Fruit fly (Drosophila melanogaster) whole organism, embryonic: ENCODE results near the gene S-Lap4.

Experiments
- CG10147 ChIP-seq: fragments of 200-800 bp; sonication (Bioruptor generic); optimal IDR thresholded peaks from 2 replicates; lab custom pipeline; 2019; ENCODE audit warnings: missing biosample characterization, mild to moderate bottlenecking, missing genetic modification characterization, moderate library complexity
- CG10209 ChIP-seq: fragments of 200-800 bp; sonication (Bioruptor generic); optimal IDR thresholded peaks from 3 replicates; lab custom pipeline; 2017; ENCODE audit warnings: missing biosample characterization, mild to moderate bottlenecking, missing genetic modification characterization, missing genetic modification reagents
- CG10267 ChIP-seq: fragments of 200-800 bp; sonication (Bioruptor generic); optimal IDR thresholded peaks from 2 replicates; lab custom pipeline; 2018; ENCODE audit warnings: missing biosample characterization, mild to moderate bottlenecking, missing genetic modification characterization, moderate library complexity
- CG10321 ChIP-seq: fragments of 200-800 bp; sonication (Bioruptor generic); IDR thresholded peaks from 2 replicates; pipeline ENCODE4 v1.3.6; 2022; ENCODE audit warnings: missing biosample characterization, missing genetic modification characterization
- CG10462 ChIP-seq: fragments of 200-800 bp; sonication (Bioruptor generic); optimal IDR thresholded peaks from 2 replicates; lab custom pipeline; 2016; ENCODE audit warnings: missing biosample characterization, missing genetic modification characterization
- CG11456 ChIP-seq: fragments of 200-800 bp; sonication (Bioruptor generic); IDR thresholded peaks from 3 replicates; pipeline ENCODE4 v1.3.6; 2022; ENCODE audit warnings: missing biosample characterization, missing genetic modification characterization
- CG12219 ChIP-seq: fragments of 200-800 bp; sonication (Bioruptor generic); optimal IDR thresholded peaks from 3 replicates; lab custom pipeline; 2018; ENCODE audit warnings: missing biosample characterization, mild to moderate bottlenecking, missing genetic modification characterization
- CG13424 ChIP-seq: fragments of 200-800 bp; sonication (Bioruptor generic); optimal IDR thresholded peaks from 2 replicates; lab custom pipeline; 2019; ENCODE audit warnings: missing biosample characterization, mild to moderate bottlenecking, missing genetic modification characterization, moderate library complexity
- CG17361 ChIP-seq: fragments of 200-800 bp; sonication (Bioruptor generic); IDR thresholded peaks from 3 replicates; pipeline ENCODE4 v1.3.6; 2022; ENCODE audit warnings: missing biosample characterization, missing genetic modification characterization
- CG1792 ChIP-seq: fragments of 200-800 bp; sonication (Bioruptor generic); optimal IDR thresholded peaks from 2 replicates; lab custom pipeline; 2016; ENCODE audit warnings: missing biosample characterization, missing genetic modification characterization
- CG1832 ChIP-seq: fragments of 200-800 bp; sonication (Bioruptor generic); optimal IDR thresholded peaks from 2 replicates; lab custom pipeline; 2017; ENCODE audit warnings: missing biosample characterization, mild to moderate bottlenecking, missing genetic modification characterization, inconsistent platforms
- CG31365 ChIP-seq: fragments of 200-800 bp; sonication (Bioruptor generic); optimal IDR thresholded peaks from 2 replicates; lab custom pipeline; 2018; ENCODE audit warnings: missing biosample characterization, mild to moderate bottlenecking, missing genetic modification characterization
- CG31388 ChIP-seq: fragments of 200-800 bp; sonication (Bioruptor generic); optimal IDR thresholded peaks from 2 replicates; lab custom pipeline; 2016; ENCODE audit warnings: missing biosample characterization, missing genetic modification characterization
- CG3281 ChIP-seq: fragments of 200-800 bp; sonication (Bioruptor generic); optimal IDR thresholded peaks from 3 replicates; lab custom pipeline; 2017; ENCODE audit warnings: missing biosample characterization, mild to moderate bottlenecking, missing genetic modification characterization
- CG4424 ChIP-seq: fragments of 200-800 bp; sonication (Bioruptor generic); optimal IDR thresholded peaks from 3 replicates; lab custom pipeline; 2016; ENCODE audit warnings: missing biosample characterization, missing genetic modification characterization
- CG4707 ChIP-seq: fragments of 200-800 bp; sonication (Bioruptor generic); optimal IDR thresholded peaks from 2 replicates; lab custom pipeline; 2018; ENCODE audit warnings: missing biosample characterization, mild to moderate bottlenecking, missing genetic modification characterization, moderate library complexity
- CG4820 ChIP-seq: fragments of 200-800 bp; sonication (Bioruptor generic); optimal IDR thresholded peaks from 3 replicates; lab custom pipeline; 2016; ENCODE audit warnings: missing biosample characterization, missing genetic modification characterization
- CG7372 ChIP-seq: fragments of 200-800 bp; sonication (Bioruptor generic); IDR thresholded peaks from 2 replicates; pipeline ENCODE4 v1.3.6; 2022; ENCODE audit warnings: missing biosample characterization, missing genetic modification characterization
- CG8281 ChIP-seq: fragments of 200-800 bp; sonication (Bioruptor generic); optimal IDR thresholded peaks from 2 replicates; lab custom pipeline; 2018; ENCODE audit warnings: missing biosample characterization, mild to moderate bottlenecking, missing genetic modification characterization, moderate library complexity
- Camta ChIP-seq: fragments of 200-800 bp; sonication (Bioruptor generic); optimal IDR thresholded peaks from 2 replicates; lab custom pipeline; 2016; ENCODE audit warnings: missing biosample characterization, missing genetic modification characterization
- Gug ChIP-seq: fragments of 200-800 bp; sonication (Bioruptor generic); IDR thresholded peaks from 4 replicates; pipeline ENCODE4 v1.3.6; 2022; ENCODE audit warnings: missing biosample characterization, missing genetic modification characterization
- Kr ChIP-seq: fragments of 200-800 bp; sonication (Bioruptor generic); optimal IDR thresholded peaks from 2 replicates; lab custom pipeline; 2017; ENCODE audit warnings: missing biosample characterization, mild to moderate bottlenecking, missing genetic modification characterization
- Lhr ChIP-seq: fragments of 200-800 bp; sonication (Bioruptor generic); optimal IDR thresholded peaks from 3 replicates; lab custom pipeline; 2017; ENCODE audit warnings: mild to moderate bottlenecking, missing biosample characterization, missing genetic modification reagents, missing genetic modification characterization
- Mad ChIP-seq: fragments of 200-800 bp; sonication (Bioruptor generic); optimal IDR thresholded peaks from 2 replicates; lab custom pipeline; 2016; ENCODE audit warnings: missing biosample characterization, missing genetic modification characterization
- Neu2 ChIP-seq: fragments of 200-800 bp; sonication (Bioruptor generic); optimal IDR thresholded peaks from 3 replicates; lab custom pipeline; 2016; ENCODE audit warnings: missing biosample characterization, missing genetic modification characterization, borderline replicate concordance
- Pdp1 ChIP-seq, 2 experiments: fragments of 200-800 bp; sonication (Bioruptor generic); optimal IDR thresholded peaks; 3 replicates each; lab custom pipeline; 2016; ENCODE audit warnings: missing biosample characterization in 2 of 2, missing genetic modification characterization in 2 of 2, mild to moderate bottlenecking in 1 of 2, moderate library complexity in 1 of 2
- Sox102F ChIP-seq: fragments of 200-800 bp; sonication (Bioruptor generic); optimal IDR thresholded peaks from 2 replicates; lab custom pipeline; 2018; ENCODE audit warnings: missing biosample characterization, mild to moderate bottlenecking, missing genetic modification characterization, moderate library complexity
- Spps ChIP-seq: fragments of 200-800 bp; sonication (Bioruptor generic); optimal IDR thresholded peaks from 2 replicates; lab custom pipeline; 2018; ENCODE audit warnings: missing biosample characterization, mild to moderate bottlenecking, missing genetic modification characterization
- Stat92E ChIP-seq, 3 experiments: fragments of >200 bp in 2 of 3; fragments of 200-800 bp in 1 of 3; sonication (Bioruptor generic) in 1 of 3; optimal IDR thresholded peaks; 2 replicates each; lab custom pipeline; 2017 to 2019; ENCODE audit warnings: missing biosample characterization in 3 of 3, missing genetic modification characterization in 3 of 3, mild to moderate bottlenecking in 1 of 3, moderate library complexity in 1 of 3
- Trl ChIP-seq, 3 experiments: fragments of >200 bp in 2 of 3; fragments of 200-800 bp in 1 of 3; sonication (Bioruptor generic) in 1 of 3; optimal IDR thresholded peaks; 2 replicates in 1 of 3; 3 replicates in 2 of 3; lab custom pipeline; 2016 to 2017; ENCODE audit warnings: missing biosample characterization in 1 of 3, missing genetic modification characterization in 1 of 3
- amos ChIP-seq: fragments of 200-800 bp; sonication (Bioruptor generic); IDR thresholded peaks from 2 replicates; pipeline ENCODE4 v1.3.6; 2022; ENCODE audit warnings: missing biosample characterization, missing genetic modification characterization; ENCODE audit not compliant: partially characterized antibody
- aop ChIP-seq: fragments of 200-800 bp; sonication (Bioruptor generic); IDR thresholded peaks from 2 replicates; pipeline ENCODE4 v1.3.6; 2022; ENCODE audit warnings: missing biosample characterization, missing genetic modification characterization
- ap ChIP-seq: fragments of 200-800 bp; sonication (Bioruptor generic); IDR thresholded peaks from 2 replicates; pipeline ENCODE4 v1.3.6; 2022; ENCODE audit warnings: missing biosample characterization, missing genetic modification characterization
- bab2 ChIP-seq: fragments of 200-800 bp; sonication (Bioruptor generic); optimal IDR thresholded peaks from 2 replicates; lab custom pipeline; 2016; ENCODE audit warnings: missing biosample characterization, missing genetic modification characterization
- bigmax ChIP-seq: fragments of 200-800 bp; sonication (Bioruptor generic); optimal IDR thresholded peaks from 2 replicates; lab custom pipeline; 2018; ENCODE audit warnings: missing biosample characterization, mild to moderate bottlenecking, missing genetic modification characterization
- cas ChIP-seq: fragments of 200-800 bp; sonication (Bioruptor generic); IDR thresholded peaks from 2 replicates; pipeline ENCODE4 v1.3.6; 2022; ENCODE audit warnings: missing biosample characterization, missing genetic modification characterization
- emc ChIP-seq: fragments of 200-800 bp; sonication (Bioruptor generic); optimal IDR thresholded peaks from 2 replicates; lab custom pipeline; 2016; ENCODE audit warnings: missing biosample characterization, missing genetic modification characterization
- fd96Cb ChIP-seq: fragments of 200-800 bp; sonication (Bioruptor generic); optimal IDR thresholded peaks from 2 replicates; lab custom pipeline; 2018; ENCODE audit warnings: missing biosample characterization, mild to moderate bottlenecking, missing genetic modification characterization, moderate library complexity
- gcm2 ChIP-seq: fragments of 200-800 bp; sonication (Bioruptor generic); optimal IDR thresholded peaks from 2 replicates; lab custom pipeline; 2016; ENCODE audit warnings: missing biosample characterization, missing genetic modification characterization
- gsb ChIP-seq: fragments of 200-800 bp; sonication (Bioruptor generic); IDR thresholded peaks from 2 replicates; pipeline ENCODE4 v1.3.6; 2022; ENCODE audit warnings: missing biosample characterization, missing genetic modification characterization
- klu ChIP-seq: fragments of 200-800 bp; sonication (Bioruptor generic); IDR thresholded peaks from 2 replicates; pipeline ENCODE4 v1.3.6; 2022; ENCODE audit warnings: missing biosample characterization, missing genetic modification characterization
- lbe ChIP-seq: fragments of 200-800 bp; sonication (Bioruptor generic); optimal IDR thresholded peaks from 2 replicates; lab custom pipeline; 2016; ENCODE audit warnings: missing biosample characterization, mild to moderate bottlenecking, missing genetic modification characterization
- prd ChIP-seq, 3 experiments: fragments of >200 bp in 2 of 3; fragments of 200-800 bp in 1 of 3; sonication (Bioruptor generic) in 1 of 3; optimal IDR thresholded peaks in 2 of 3; IDR thresholded peaks in 1 of 3; 2 replicates in 2 of 3; 3 replicates in 1 of 3; pipeline versions ENCODE4 v1.3.6 to Lab custom; 2017 to 2022; ENCODE audit warnings: missing biosample characterization in 1 of 3, missing genetic modification characterization in 1 of 3
- so ChIP-seq: fragments of 200-800 bp; sonication (Bioruptor generic); IDR thresholded peaks from 3 replicates; pipeline ENCODE4 v1.3.6; 2022; ENCODE audit warnings: missing biosample characterization, missing genetic modification characterization
- sug ChIP-seq: fragments of 200-800 bp; optimal IDR thresholded peaks from 2 replicates; lab custom pipeline; 2019; ENCODE audit warnings: missing biosample characterization, mild to moderate bottlenecking, missing genetic modification characterization, moderate library complexity
- tap ChIP-seq: fragments of 200-800 bp; optimal IDR thresholded peaks from 3 replicates; lab custom pipeline; 2019; ENCODE audit warnings: missing biosample characterization, mild to moderate bottlenecking, missing genetic modification characterization, moderate library complexity
- tup ChIP-seq: fragments of 200-800 bp; sonication (Bioruptor generic); optimal IDR thresholded peaks from 2 replicates; lab custom pipeline; 2016; ENCODE audit warnings: missing biosample characterization, mild to moderate bottlenecking, missing genetic modification characterization, moderate library complexity
- unc-4 ChIP-seq: fragments of 200-800 bp; sonication (Bioruptor generic); IDR thresholded peaks from 2 replicates; pipeline ENCODE4 v1.3.6; 2022; ENCODE audit warnings: missing biosample characterization, missing genetic modification characterization; ENCODE audit not compliant: partially characterized antibody
- zen ChIP-seq: fragments of 200-800 bp; sonication (Bioruptor generic); optimal IDR thresholded peaks from 3 replicates; lab custom pipeline; 2018; ENCODE audit warnings: missing biosample characterization, mild to moderate bottlenecking, missing genetic modification characterization, moderate library complexity

Gene S-Lap4

dm6 chr3L:10518945-10519344 lies 28.3 kb downstream of the S-Lap4 start (continued):
- peak; percentile 62 for TF ChIP-seq CG8281 (tag; lab: Kevin White, UChicago)
- no peak for TF ChIP-seq aop
- peak; percentile 70 for TF ChIP-seq CG10267 (tag; lab: Kevin White, UChicago)
- no peak for TF ChIP-seq CG1832 (GFP tag; lab: Kevin White, UChicago)
- TF ChIP-seq CG11456 (GFP tag; lab: Robert Waterston, UW) = no peak
- peak; percentile 51; the same call in 1 of the 2 replicates for TF ChIP-seq ap (GFP tag; lab: Robert Waterston, UW)
- peak; percentile 72 for TF ChIP-seq CG10462 (GFP tag; lab: Kevin White, UChicago)
- TF ChIP-seq lbe (GFP tag; lab: Kevin White, UChicago) = no peak
- peak; percentile 67 for TF ChIP-seq CG13424
- TF ChIP-seq Sox102F (GFP tag; lab: Kevin White, UChicago) = peak; percentile 66
- TF ChIP-seq zen = peak; percentile 86
- peak; percentile 74 for TF ChIP-seq CG12219
- no peak for TF ChIP-seq prd (optimal IDR thresholded peaks at IDR 0.05; lab: Kevin White, UChicago)
- peak; percentile 62; the same call in 2 of the 3 replicates for TF ChIP-seq prd (GFP tag; IDR thresholded peaks at IDR 0.05; lab: Robert Waterston, UW)
- no peak for TF ChIP-seq unc-4
- TF ChIP-seq amos (GFP tag; lab: Robert Waterston, UW) = no peak
- peak in 1 of 3 experiments; percentile 47 for TF ChIP-seq Stat92E (GFP tag; optimal IDR thresholded peaks at IDR 0.05; lab: Kevin White, UChicago)
- peak; percentile 90 for TF ChIP-seq Lhr (GFP tag; lab: Kevin White, UChicago)
- peak; percentile 92 for TF ChIP-seq CG4707
- peak; percentile 73 for TF ChIP-seq fd96Cb (tag; lab: Kevin White, UChicago)
- TF ChIP-seq gcm2 = peak; percentile 36
- peak; percentile 29 for TF ChIP-seq emc
- TF ChIP-seq CG17361 = peak; percentile 67; the same call in 2 of the 3 replicates
- peak; percentile 75 for TF ChIP-seq CG1792 (GFP tag; lab: Kevin White, UChicago)
- TF ChIP-seq sug (tag; lab: Kevin White, UChicago) = no peak
- no peak for TF ChIP-seq cas (GFP tag; lab: Robert Waterston, UW)
- peak; percentile 76 for TF ChIP-seq CG31365 (tag; lab: Kevin White, UChicago)
- no peak for TF ChIP-seq CG7372 (GFP tag; lab: Robert Waterston, UW)
- TF ChIP-seq tap (tag; lab: Kevin White, UChicago) = peak; percentile 58
- peak; percentile 54 to 63 for TF ChIP-seq Pdp1 (GFP tag; optimal IDR thresholded peaks at IDR 0.05; lab: Kevin White, UChicago)
- TF ChIP-seq Neu2 (GFP tag; lab: Kevin White, UChicago) = peak; percentile 21
- 0 out of 2 replicates have a peak, but pooled peaks have one; percentile 9 for TF ChIP-seq CG10321
- TF ChIP-seq Gug = peak; percentile 7; the same call in 1 of the 4 replicates
- peak; percentile 66 for TF ChIP-seq CG4820 (GFP tag; lab: Kevin White, UChicago)
- peak; percentile 89 for TF ChIP-seq Camta (GFP tag; lab: Kevin White, UChicago)
- peak; percentile 37 for TF ChIP-seq CG10147
- TF ChIP-seq bab2 (GFP tag; lab: Kevin White, UChicago) = peak; percentile 81
- TF ChIP-seq Trl (optimal IDR thresholded peaks at IDR 0.05; lab: Kevin White, UChicago) = no peak
- peak; percentile 92 for TF ChIP-seq Trl (GFP tag; optimal IDR thresholded peaks at IDR 0.05; lab: Kevin White, UChicago)
- TF ChIP-seq Spps (tag; lab: Kevin White, UChicago) = peak; percentile 87
- peak; percentile 72 for TF ChIP-seq Mad
- peak; percentile 65 for TF ChIP-seq CG3281 (GFP tag; lab: Kevin White, UChicago)
- TF ChIP-seq so (GFP tag; lab: Robert Waterston, UW) = peak; percentile 75; the same call in 1 of the 3 replicates
- TF ChIP-seq gsb (GFP tag; lab: Robert Waterston, UW) = no peak
- TF ChIP-seq CG4424 = peak; percentile 83
- TF ChIP-seq CG31388 (GFP tag; lab: Kevin White, UChicago) = peak; percentile 43
- peak; percentile 71 for TF ChIP-seq bigmax
- TF ChIP-seq klu = no peak
- TF ChIP-seq CG10209 (GFP tag; lab: Kevin White, UChicago) = peak; percentile 91
- peak; percentile 81 for TF ChIP-seq tup (GFP tag; lab: Kevin White, UChicago)
- TF ChIP-seq Kr (GFP tag; lab: Kevin White, UChicago) = peak; percentile 99
